Fruit fly (Drosophila melanogaster): Measurements from ENCODE around the gene CG11889.

CG11889 gene

DNA sequence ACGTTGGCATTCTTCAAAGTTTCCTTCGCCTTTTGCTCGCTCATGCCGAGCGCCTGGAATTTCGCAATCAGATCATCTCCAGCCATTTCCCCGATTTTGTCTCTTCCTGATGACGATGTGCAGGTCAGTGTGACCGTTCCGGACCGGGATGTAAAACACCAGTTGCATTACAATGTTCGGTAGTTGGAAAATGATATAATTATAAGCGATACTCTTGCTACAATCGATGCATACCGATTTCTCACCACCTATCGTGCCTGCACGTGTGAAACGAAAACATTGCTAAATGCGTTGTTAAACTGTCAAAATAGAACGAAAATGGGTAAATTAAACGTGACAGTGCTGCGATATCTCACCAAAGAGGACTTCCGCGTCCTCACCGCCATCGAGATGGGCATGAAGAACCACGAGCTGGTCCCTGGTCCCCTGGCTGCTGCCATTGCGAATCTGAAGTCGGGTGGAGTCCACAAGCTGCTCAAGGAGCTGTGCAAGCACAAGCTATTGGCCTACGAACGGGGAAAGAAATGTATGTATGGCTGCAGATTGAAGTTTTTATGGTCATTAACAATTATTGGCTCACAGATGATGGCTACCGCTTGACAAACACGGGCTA, 4.3 kb upstream of the CG11889 start, which contains the start of the genes GlnRS and RIOK2 (continued):
- TF ChIP-seq pzg (GFP tag; optimal IDR thresholded peaks at IDR 0.05) (peak; percentile 98), CG6175 (GFP tag; IDR thresholded peaks at IDR 0.05) (no peak), CG33557 (GFP tag; optimal IDR thresholded peaks at IDR 0.05) (no peak), HLH4C (GFP tag; IDR thresholded peaks at IDR 0.05; ENCODE audit: partially characterized antibody) (peak; percentile 92), fu2 (GFP tag; optimal IDR thresholded peaks at IDR 0.05) (no peak), Atf6 (GFP tag; IDR thresholded peaks at IDR 0.05) (no peak), Hr78 (GFP tag; optimal IDR thresholded peaks at IDR 0.05) (peak in 1 of 2 experiments; percentile 41), sens-2 (GFP tag; IDR thresholded peaks at IDR 0.05) (no peak), HLH54F (GFP tag; optimal IDR thresholded peaks at IDR 0.05) (no peak), CG2129 (GFP tag; IDR thresholded peaks at IDR 0.05; ENCODE audit: partially characterized antibody) (peak; percentile 87), ato (GFP tag; IDR thresholded peaks at IDR 0.05; ENCODE audit: partially characterized antibody) (peak; percentile 90), vfl (GFP tag; optimal IDR thresholded peaks at IDR 0.05) (no peak), Opbp (GFP tag; IDR thresholded peaks at IDR 0.05; ENCODE audit: partially characterized antibody) (peak; percentile 97), gce (GFP tag; IDR thresholded peaks at IDR 0.05) (no peak), fru (optimal IDR thresholded peaks at IDR 0.05) (no peak), aop (GFP tag; IDR thresholded peaks at IDR 0.05) (no peak), Taf1 (GFP tag; IDR thresholded peaks at IDR 0.05) (no peak), Lim3 (GFP tag; IDR thresholded peaks at IDR 0.05) (no peak), CG14860 (GFP tag; IDR thresholded peaks at IDR 0.05; ENCODE audit: partially characterized antibody) (peak; percentile 85), Sin3A (optimal IDR thresholded peaks at IDR 0.05) (peak; percentile 78), zfh2 (GFP tag; optimal IDR thresholded peaks at IDR 0.05) (peak; percentile 27), CG10209 (GFP tag; optimal IDR thresholded peaks at IDR 0.05) (no peak), CG8281 (tag; optimal IDR thresholded peaks at IDR 0.05) (no peak), CG10321 (GFP tag; IDR thresholded peaks at IDR 0.05) (no peak), CG10274 (GFP tag; optimal IDR thresholded peaks at IDR 0.05) (no peak), CG43689 (GFP tag; IDR thresholded peaks at IDR 0.05) (no peak), CG33213 (GFP tag; optimal IDR thresholded peaks at IDR 0.05) (peak; percentile 54), Atf3 (GFP tag; optimal IDR thresholded peaks at IDR 0.05) (peak; percentile 5), eve (GFP tag; optimal IDR thresholded peaks at IDR 0.05) (no peak), ham (GFP tag; IDR thresholded peaks at IDR 0.05) (no peak), CG15479 (GFP tag; optimal IDR thresholded peaks at IDR 0.05) (no peak), CG14441 (GFP tag; IDR thresholded peaks at IDR 0.05) (no peak), hbn (GFP tag; IDR thresholded peaks at IDR 0.05; ENCODE audit: partially characterized antibody) (peak; percentile 97), MESR4 (GFP tag; optimal IDR thresholded peaks at IDR 0.05) (peak; percentile 95), CG12942 (GFP tag; optimal IDR thresholded peaks at IDR 0.05) (no peak), Gug (GFP tag; IDR thresholded peaks at IDR 0.05) (no peak), CG15073 (GFP tag; optimal IDR thresholded peaks at IDR 0.05) (no peak), CG17912 (GFP tag; optimal IDR thresholded peaks at IDR 0.05) (peak; percentile 54), NfI (GFP tag; optimal IDR thresholded peaks at IDR 0.05) (no peak), pan (optimal IDR thresholded peaks at IDR 0.05) (no peak), pan (GFP tag; optimal IDR thresholded peaks at IDR 0.05 in 1 of 2, IDR thresholded peaks at IDR 0.05 in 1 of 2) (no peak), CG6272 (GFP tag; IDR thresholded peaks at IDR 0.05) (no peak), Chrac-16 (GFP tag; optimal IDR thresholded peaks at IDR 0.05) (no peak), insv (GFP tag; optimal IDR thresholded peaks at IDR 0.05) (no peak), CG6254 (GFP tag; optimal IDR thresholded peaks at IDR 0.05) (no peak), Meics (GFP tag; optimal IDR thresholded peaks at IDR 0.05) (no peak), D (optimal IDR thresholded peaks at IDR 0.05) (peak; percentile 24), D (GFP tag; optimal IDR thresholded peaks at IDR 0.05) (no peak), CG11504 (tag; optimal IDR thresholded peaks at IDR 0.05) (no peak), lilli (GFP tag; optimal IDR thresholded peaks at IDR 0.05) (peak; percentile 37), CG7271 (tag; optimal IDR thresholded peaks at IDR 0.05) (peak; percentile 39)
